Fruit fly (Drosophila melanogaster): ENCODE measurements around the gene PrBP.

The PrBP gene

dm6 chr2L:8678955-8679354 is 6.8 kb downstream of the PrBP start (continued):
- peak; percentile 55; the same call in 2 of the 3 replicates for TF ChIP-seq HLH4C (GFP tag; IDR thresholded peaks at IDR 0.05; ENCODE audit: partially characterized antibody)
- TF ChIP-seq H2.0 (GFP tag; IDR thresholded peaks at IDR 0.05) = no peak
- TF ChIP-seq CG12219 (GFP tag; optimal IDR thresholded peaks at IDR 0.05) = no peak
- TF ChIP-seq CG2129 (GFP tag; IDR thresholded peaks at IDR 0.05; ENCODE audit: partially characterized antibody) = no peak
- no peak for TF ChIP-seq CG7372 (GFP tag; IDR thresholded peaks at IDR 0.05)
- no peak for TF ChIP-seq CG12104 (GFP tag; optimal IDR thresholded peaks at IDR 0.05)
- peak; percentile 85 for TF ChIP-seq CG16813 (GFP tag; IDR thresholded peaks at IDR 0.05; ENCODE audit: partially characterized antibody)
- TF ChIP-seq zf30C (GFP tag; optimal IDR thresholded peaks at IDR 0.05) = no peak
- TF ChIP-seq oc (tag; optimal IDR thresholded peaks at IDR 0.05) = no peak
- TF ChIP-seq CG13287 (GFP tag; IDR thresholded peaks at IDR 0.05; ENCODE audit: partially characterized antibody) = no peak
- TF ChIP-seq Neu2 (GFP tag; optimal IDR thresholded peaks at IDR 0.05; ENCODE audit: borderline replicate concordance) = no peak
- TF ChIP-seq lilli (GFP tag; optimal IDR thresholded peaks at IDR 0.05) = no peak
- no peak for TF ChIP-seq al (GFP tag; IDR thresholded peaks at IDR 0.05)
- peak; percentile 68 for TF ChIP-seq CG7963 (GFP tag; IDR thresholded peaks at IDR 0.05; ENCODE audit: partially characterized antibody)
- no peak for TF ChIP-seq CG34376 (GFP tag; optimal IDR thresholded peaks at IDR 0.05)

- no peak for TF ChIP-seq unc-4 (GFP tag; IDR thresholded peaks at IDR 0.05; ENCODE audit: partially characterized antibody)
- TF ChIP-seq CG8089 (GFP tag; optimal IDR thresholded peaks at IDR 0.05) = no peak
- TF ChIP-seq chn (GFP tag; optimal IDR thresholded peaks at IDR 0.05) = no peak
- TF ChIP-seq tll (GFP tag; optimal IDR thresholded peaks at IDR 0.05) = no peak
- no peak for TF ChIP-seq Pdp1 (GFP tag; optimal IDR thresholded peaks at IDR 0.05)
- TF ChIP-seq CG16779 (GFP tag; IDR thresholded peaks at IDR 0.05) = no peak
- no peak for TF ChIP-seq phol (tag; optimal IDR thresholded peaks at IDR 0.05)
- no peak for TF ChIP-seq CG10543 (GFP tag; optimal IDR thresholded peaks at IDR 0.05)
These were observed 13.4 kb downstream of the PrBP start, which contains the start of gene Glt for dm6 chr2L:8672278-8672748. Gene Glt, plus strand, starts transcription at chr2L:8672698.

dm6 chr2L:8659549-8659948 is 26.2 kb downstream of the PrBP start:
- no peak for TF ChIP-seq CG34224 (GFP tag; IDR thresholded peaks at IDR 0.05; ENCODE audit: partially characterized antibody)
- no peak for TF ChIP-seq CG7928 (GFP tag; optimal IDR thresholded peaks at IDR 0.05)
- no peak for TF ChIP-seq bsh (GFP tag; optimal IDR thresholded peaks at IDR 0.05)
- TF ChIP-seq Taf1 (GFP tag; IDR thresholded peaks at IDR 0.05) = no peak
- TF ChIP-seq CG5245 (GFP tag; optimal IDR thresholded peaks at IDR 0.05) = no peak
- TF ChIP-seq CG11247 (GFP tag; IDR thresholded peaks at IDR 0.05) = no peak
- no peak for TF ChIP-seq fd96Cb (tag; optimal IDR thresholded peaks at IDR 0.05)
- no peak for TF ChIP-seq CG31224 (GFP tag; IDR thresholded peaks at IDR 0.05)
- no peak for TF ChIP-seq HLH54F (GFP tag; optimal IDR thresholded peaks at IDR 0.05)
- no peak for TF ChIP-seq corto (GFP tag; optimal IDR thresholded peaks at IDR 0.05)
- no peak for TF ChIP-seq stwl (tag; optimal IDR thresholded peaks at IDR 0.05)
- no peak for TF ChIP-seq NFAT (GFP tag; IDR thresholded peaks at IDR 0.05)

Measured in whole organism, embryonic.